Fruit fly (Drosophila melanogaster): ENCODE data around the gene Tlk.

- no peak for TF ChIP-seq CG8478 (optimal IDR thresholded peaks at IDR 0.05)
- TF ChIP-seq CTCF (optimal IDR thresholded peaks at IDR 0.05): no peak
Observed at dm6 chrX:3745264-3745564, 25.4 kb downstream of the Tlk start.

Measured in S2 (cell line).